Fruit fly (Drosophila melanogaster) whole organism, embryonic: ENCODE measurements around the gene CG31360.

Experiments
- Asciz ChIP-seq: fragments of 200-800 bp; sonication (Bioruptor generic); optimal IDR thresholded peaks from 2 replicates; lab custom pipeline; 2017; ENCODE audit warnings: missing biosample characterization, mild to moderate bottlenecking, missing genetic modification characterization, missing genetic modification reagents
- Awh ChIP-seq: fragments of 200-800 bp; sonication (Bioruptor generic); IDR thresholded peaks from 2 replicates; pipeline ENCODE4, ENCODE4 v1.3.6; 2022; ENCODE audit warnings: missing biosample characterization, missing genetic modification characterization
- Bgb ChIP-seq: fragments of 200-800 bp; sonication (Bioruptor generic); IDR thresholded peaks from 2 replicates; pipeline ENCODE4 v1.3.6; 2022; ENCODE audit warnings: missing biosample characterization, missing genetic modification characterization; ENCODE audit not compliant: partially characterized antibody
- Blimp-1 ChIP-seq: fragments of 200-800 bp; sonication (Bioruptor generic); optimal IDR thresholded peaks from 3 replicates; lab custom pipeline; 2018; ENCODE audit warnings: missing biosample characterization, missing genetic modification characterization, mild to moderate bottlenecking, moderate library complexity, missing genetic modification reagents
- CG10565 ChIP-seq: fragments of 200-800 bp; sonication (Bioruptor generic); optimal IDR thresholded peaks from 3 replicates; lab custom pipeline; 2016; ENCODE audit warnings: missing biosample characterization, mild to moderate bottlenecking, missing genetic modification characterization
- CG11456 ChIP-seq: fragments of 200-800 bp; sonication (Bioruptor generic); IDR thresholded peaks from 3 replicates; pipeline ENCODE4 v1.3.6; 2022; ENCODE audit warnings: missing biosample characterization, missing genetic modification characterization
- CG13287 ChIP-seq: fragments of 200-800 bp; sonication (Bioruptor generic); IDR thresholded peaks from 2 replicates; pipeline ENCODE4 v1.3.6; 2022; ENCODE audit warnings: missing biosample characterization, missing genetic modification characterization; ENCODE audit not compliant: partially characterized antibody
- CG14441 ChIP-seq: fragments of 200-800 bp; sonication (Bioruptor generic); IDR thresholded peaks from 2 replicates; pipeline ENCODE4 v1.3.6; 2022; ENCODE audit warnings: missing biosample characterization, missing genetic modification characterization
- CG14860 ChIP-seq: fragments of 200-800 bp; sonication (Bioruptor generic); IDR thresholded peaks from 3 replicates; pipeline ENCODE4 v1.3.6; 2022; ENCODE audit warnings: missing biosample characterization, missing genetic modification characterization; ENCODE audit not compliant: partially characterized antibody
- CG15269 ChIP-seq: fragments of 200-800 bp; sonication (Bioruptor generic); optimal IDR thresholded peaks from 2 replicates; lab custom pipeline; 2018; ENCODE audit warnings: missing biosample characterization, mild to moderate bottlenecking, missing genetic modification characterization, moderate library complexity
- CG1602 ChIP-seq: fragments of 200-800 bp; sonication (Bioruptor generic); optimal IDR thresholded peaks from 3 replicates; lab custom pipeline; 2016; ENCODE audit warnings: missing biosample characterization, missing genetic modification characterization
- CG16813 ChIP-seq: fragments of 200-800 bp; sonication (Bioruptor generic); IDR thresholded peaks from 3 replicates; pipeline ENCODE4 v1.3.6; 2022; ENCODE audit warnings: missing biosample characterization, missing genetic modification characterization; ENCODE audit not compliant: partially characterized antibody
- CG1832 ChIP-seq: fragments of 200-800 bp; sonication (Bioruptor generic); optimal IDR thresholded peaks from 2 replicates; lab custom pipeline; 2017; ENCODE audit warnings: missing biosample characterization, mild to moderate bottlenecking, missing genetic modification characterization, inconsistent platforms
- CG2120 ChIP-seq: fragments of 200-800 bp; sonication (Bioruptor generic); optimal IDR thresholded peaks from 3 replicates; lab custom pipeline; 2016; ENCODE audit warnings: missing biosample characterization, missing genetic modification characterization
- CG3065 ChIP-seq: fragments of 200-800 bp; sonication (Bioruptor generic); optimal IDR thresholded peaks from 2 replicates; lab custom pipeline; 2016; ENCODE audit warnings: missing biosample characterization, missing genetic modification characterization
- CG34422 ChIP-seq: fragments of 200-800 bp; sonication (Bioruptor generic); IDR thresholded peaks from 3 replicates; pipeline ENCODE4 v1.3.6; 2022; ENCODE audit warnings: missing biosample characterization, missing genetic modification characterization
- CG7271 ChIP-seq: fragments of 200-800 bp; sonication (Bioruptor generic); optimal IDR thresholded peaks from 2 replicates; lab custom pipeline; 2018; ENCODE audit warnings: missing biosample characterization, mild to moderate bottlenecking, missing genetic modification characterization, moderate library complexity
- CkIIα-i1 ChIP-seq: fragments of 200-800 bp; sonication (Bioruptor generic); IDR thresholded peaks from 2 replicates; pipeline ENCODE4 v1.3.6; 2022; ENCODE audit warnings: missing biosample characterization, missing genetic modification characterization
- Dip3 ChIP-seq: fragments of 200-800 bp; sonication (Bioruptor generic); optimal IDR thresholded peaks from 3 replicates; lab custom pipeline; 2016; ENCODE audit warnings: missing biosample characterization, missing genetic modification characterization
- Ets65A ChIP-seq: fragments of 200-800 bp; sonication (Bioruptor generic); peaks from one replicate; lab custom pipeline; 2016; ENCODE audit warnings: missing biosample characterization, missing genetic modification characterization
- Hand ChIP-seq: fragments of 200-800 bp; sonication (Bioruptor generic); optimal IDR thresholded peaks from 2 replicates; lab custom pipeline; 2017; ENCODE audit warnings: mild to moderate bottlenecking, missing biosample characterization, missing genetic modification reagents, missing genetic modification characterization
- Hmr ChIP-seq: fragments of 200-800 bp; sonication (Bioruptor generic); optimal IDR thresholded peaks from 3 replicates; lab custom pipeline; 2017; ENCODE audit warnings: mild to moderate bottlenecking, missing biosample characterization, missing genetic modification reagents, missing genetic modification characterization
- Med ChIP-seq: fragments of 200-800 bp; sonication (Bioruptor generic); peaks from one replicate; lab custom pipeline; 2016; ENCODE audit warnings: missing biosample characterization, missing genetic modification characterization, mild to moderate bottlenecking, inconsistent platforms, moderate library complexity
- NC2α ChIP-seq: fragments of 200-800 bp; sonication (Bioruptor generic); optimal IDR thresholded peaks from 2 replicates; lab custom pipeline; 2016; ENCODE audit warnings: missing biosample characterization, missing genetic modification characterization
- NC2β ChIP-seq: fragments of 200-800 bp; sonication (Bioruptor generic); optimal IDR thresholded peaks from 2 replicates; lab custom pipeline; 2016; ENCODE audit warnings: missing biosample characterization, missing genetic modification characterization
- Sin3A ChIP-seq: fragments of >200 bp; optimal IDR thresholded peaks from 2 replicates; lab custom pipeline; 2018
- Xrp1 ChIP-seq: fragments of 200-800 bp; sonication (Bioruptor generic); IDR thresholded peaks from 2 replicates; pipeline ENCODE4 v1.3.6; 2022; ENCODE audit warnings: missing biosample characterization, missing genetic modification characterization
- az2 ChIP-seq: fragments of 200-800 bp; sonication (Bioruptor generic); optimal IDR thresholded peaks from 3 replicates; lab custom pipeline; 2016; ENCODE audit warnings: missing biosample characterization, missing genetic modification characterization
- chm ChIP-seq: fragments of 200-800 bp; sonication (Bioruptor generic); IDR thresholded peaks from 2 replicates; pipeline ENCODE4 v1.3.6; 2022; ENCODE audit warnings: missing biosample characterization, missing genetic modification characterization
- dimm ChIP-seq: fragments of 200-800 bp; sonication (Bioruptor generic); IDR thresholded peaks from 2 replicates; pipeline ENCODE4 v1.3.6; 2022; ENCODE audit warnings: missing biosample characterization, missing genetic modification characterization
- gcm ChIP-seq: fragments of 200-800 bp; sonication (Bioruptor generic); optimal IDR thresholded peaks from 2 replicates; lab custom pipeline; 2019; ENCODE audit warnings: missing biosample characterization, mild to moderate bottlenecking, missing genetic modification characterization, moderate library complexity
- gcm2 ChIP-seq: fragments of 200-800 bp; sonication (Bioruptor generic); optimal IDR thresholded peaks from 2 replicates; lab custom pipeline; 2016; ENCODE audit warnings: missing biosample characterization, missing genetic modification characterization
- h ChIP-seq: fragments of >200 bp; optimal IDR thresholded peaks from 2 replicates; lab custom pipeline; 2017
- ind ChIP-seq: fragments of 200-800 bp; sonication (Bioruptor generic); optimal IDR thresholded peaks from 3 replicates; lab custom pipeline; 2016; ENCODE audit warnings: missing biosample characterization, missing genetic modification characterization
- jumu ChIP-seq: fragments of 200-800 bp; sonication (Bioruptor generic); optimal IDR thresholded peaks from 3 replicates; lab custom pipeline; 2016; ENCODE audit warnings: missing biosample characterization, missing genetic modification characterization
- kay ChIP-seq: fragments of 200-800 bp; sonication (Bioruptor generic); optimal IDR thresholded peaks from 2 replicates; lab custom pipeline; 2016; ENCODE audit warnings: missing biosample characterization, missing genetic modification characterization
- kni ChIP-seq: fragments of 200-800 bp; sonication (Bioruptor generic); optimal IDR thresholded peaks from 3 replicates; lab custom pipeline; 2017; ENCODE audit warnings: mild to moderate bottlenecking, missing biosample characterization, missing genetic modification reagents, missing genetic modification characterization
- nerfin-1 ChIP-seq: fragments of 200-800 bp; sonication (Bioruptor generic); optimal IDR thresholded peaks from 3 replicates; lab custom pipeline; 2019; ENCODE audit warnings: missing biosample characterization, mild to moderate bottlenecking, missing genetic modification characterization, moderate library complexity
- sens ChIP-seq: fragments of 200-800 bp; sonication (Bioruptor generic); peaks from one replicate; lab custom pipeline; 2016; ENCODE audit warnings: missing biosample characterization, missing genetic modification characterization
- sima ChIP-seq: fragments of 200-800 bp; sonication (Bioruptor generic); optimal IDR thresholded peaks from 2 replicates; lab custom pipeline; 2016; ENCODE audit warnings: missing biosample characterization, missing genetic modification characterization
- sna ChIP-seq: fragments of 200-800 bp; sonication (Bioruptor generic); IDR thresholded peaks from 2 replicates; pipeline ENCODE4 v1.3.6; 2022; ENCODE audit warnings: missing biosample characterization, missing genetic modification characterization; ENCODE audit not compliant: partially characterized antibody
- stc ChIP-seq: fragments of 200-800 bp; sonication (Bioruptor generic); IDR thresholded peaks from 2 replicates; pipeline ENCODE4 v1.3.6; 2022; ENCODE audit warnings: missing biosample characterization, missing genetic modification characterization
- tna ChIP-seq: fragments of 200-800 bp; sonication (Bioruptor generic); IDR thresholded peaks from 2 replicates; pipeline ENCODE4 v1.3.6; 2022; ENCODE audit warnings: missing biosample characterization, missing genetic modification characterization; ENCODE audit not compliant: partially characterized antibody
- usp ChIP-seq: fragments of >200 bp; optimal IDR thresholded peaks from 2 replicates; lab custom pipeline; 2017; ENCODE audit warnings: missing biosample characterization, missing genetic modification characterization
- zf30C ChIP-seq: fragments of 200-800 bp; sonication (Bioruptor generic); optimal IDR thresholded peaks from 3 replicates; lab custom pipeline; 2018; ENCODE audit warnings: missing biosample characterization, mild to moderate bottlenecking, missing genetic modification characterization
- zfh1 ChIP-seq: fragments of 200-800 bp; sonication (Bioruptor generic); IDR thresholded peaks from 3 replicates; pipeline ENCODE4 v1.3.6; 2022; ENCODE audit warnings: missing biosample characterization, missing genetic modification characterization

Gene CG31360

dm6 chr3R:17670202-17670856, 14.6 kb upstream of the CG31360 start (continued):
- TF ChIP-seq jumu (GFP tag; lab: Kevin White, UChicago) (no peak), usp (GFP tag; lab: Kevin White, UChicago) (no peak), zf30C (GFP tag; lab: Kevin White, UChicago) (no peak), Bgb (GFP tag; lab: Robert Waterston, UW) (peak; percentile 51; the same call in 1 of the 2 replicates), h (lab: Kevin White, UChicago) (no peak), CG1832 (GFP tag; lab: Kevin White, UChicago) (no peak), CkIIα-i1 (no peak), Xrp1 (peak; percentile 6; the same call in 1 of the 2 replicates), az2 (GFP tag; lab: Kevin White, UChicago) (no peak), CG11456 (GFP tag; lab: Robert Waterston, UW) (no peak), Ets65A (GFP tag; lab: Kevin White, UChicago) (no peak), Dip3 (no peak), Blimp-1 (GFP tag; lab: Kevin White, UChicago) (no peak), CG10565 (GFP tag; lab: Kevin White, UChicago) (no peak), dimm (GFP tag; lab: Robert Waterston, UW) (no peak), CG14441 (GFP tag; lab: Robert Waterston, UW) (no peak), gcm (GFP tag; lab: Kevin White, UChicago) (peak; percentile 52), CG2120 (peak; percentile 17), Awh (no peak), kni (GFP tag; lab: Kevin White, UChicago) (peak; percentile 23), sima (GFP tag; lab: Kevin White, UChicago) (no peak), Hand (no peak), chm (0 out of 2 replicates have a peak, but pooled peaks have one; percentile 17), sens (peak; percentile 5), zfh1 (GFP tag; lab: Robert Waterston, UW) (0 out of 3 replicates have a peak, but pooled peaks have one; percentile 13), gcm2 (no peak), Med (GFP tag; lab: Kevin White, UChicago) (peak; percentile 80), ind (GFP tag; lab: Kevin White, UChicago) (no peak), CG3065 (GFP tag; lab: Kevin White, UChicago) (no peak), CG14860 (no peak), Hmr (GFP tag; lab: Kevin White, UChicago) (no peak), CG34422 (GFP tag; lab: Robert Waterston, UW) (peak; percentile 79; the same call in 1 of the 3 replicates), tna (GFP tag; lab: Robert Waterston, UW) (0 out of 2 replicates have a peak, but pooled peaks have one; percentile 9), NC2β (GFP tag; lab: Kevin White, UChicago) (peak; percentile 2), stc (no peak), CG1602 (no peak), Asciz (GFP tag; lab: Kevin White, UChicago) (no peak), CG13287 (no peak), CG7271 (tag; lab: Kevin White, UChicago) (no peak), nerfin-1 (peak; percentile 16), NC2α (GFP tag; lab: Kevin White, UChicago) (no peak), CG16813 (GFP tag; lab: Robert Waterston, UW) (peak; percentile 42; the same call in 2 of the 3 replicates), sna (GFP tag; lab: Robert Waterston, UW) (peak; percentile 50; the same call in 1 of the 2 replicates), kay (peak; percentile 78), CG15269 (tag; lab: Kevin White, UChicago) (no peak), Sin3A (lab: Kevin White, UChicago) (peak; percentile 36)
